Fruit fly (Drosophila melanogaster): ENCODE data around the gene Pfas.

- no peak for TF ChIP-seq h (optimal IDR thresholded peaks at IDR 0.05)
- TF ChIP-seq Myc (optimal IDR thresholded peaks at IDR 0.05), result no peak
- TF ChIP-seq Sin3A (optimal IDR thresholded peaks at IDR 0.05), result no peak
- TF ChIP-seq insv (optimal IDR thresholded peaks at IDR 0.05), result no peak
Observed at dm6 chr2L:6082157-6082645, 36.4 kb upstream of the Pfas start, which contains the start of gene Kr-h1.
